Fruit fly (Drosophila melanogaster) whole organism, embryonic: Measurements from ENCODE around the gene Rtc1.

Experiments
- Bdp1 ChIP-seq: fragments of 200-800 bp; sonication (Bioruptor generic); optimal IDR thresholded peaks from 3 replicates; lab custom pipeline; 2016; ENCODE audit warnings: missing biosample characterization, missing genetic modification characterization
- CG10654 ChIP-seq: fragments of 200-800 bp; sonication (Bioruptor generic); optimal IDR thresholded peaks from 2 replicates; lab custom pipeline; 2016; ENCODE audit warnings: missing biosample characterization, missing genetic modification characterization
- CG11696 ChIP-seq: fragments of 200-800 bp; sonication (Bioruptor generic); IDR thresholded peaks from 2 replicates; pipeline ENCODE4 v1.3.6; 2022; ENCODE audit warnings: missing biosample characterization, missing genetic modification characterization
- CG12071 ChIP-seq: fragments of 200-800 bp; sonication (Bioruptor generic); optimal IDR thresholded peaks from 3 replicates; lab custom pipeline; 2018; ENCODE audit warnings: missing biosample characterization, mild to moderate bottlenecking, missing genetic modification characterization
- CG12769 ChIP-seq: fragments of 200-800 bp; sonication (Bioruptor generic); optimal IDR thresholded peaks from 2 replicates; lab custom pipeline; 2019; ENCODE audit warnings: missing biosample characterization, mild to moderate bottlenecking, missing genetic modification characterization, moderate library complexity
- CG13424 ChIP-seq: fragments of 200-800 bp; sonication (Bioruptor generic); optimal IDR thresholded peaks from 2 replicates; lab custom pipeline; 2019; ENCODE audit warnings: missing biosample characterization, mild to moderate bottlenecking, missing genetic modification characterization, moderate library complexity
- CG14014 ChIP-seq: fragments of 200-800 bp; sonication (Bioruptor generic); IDR thresholded peaks from 2 replicates; pipeline ENCODE4 v1.3.6; 2022; ENCODE audit warnings: missing biosample characterization, missing genetic modification characterization
- CG14050 ChIP-seq: fragments of 200-800 bp; sonication (Bioruptor generic); IDR thresholded peaks from 3 replicates; pipeline ENCODE4 v1.3.6; 2022; ENCODE audit warnings: missing biosample characterization, missing genetic modification characterization
- CG15269 ChIP-seq: fragments of 200-800 bp; sonication (Bioruptor generic); optimal IDR thresholded peaks from 2 replicates; lab custom pipeline; 2018; ENCODE audit warnings: missing biosample characterization, mild to moderate bottlenecking, missing genetic modification characterization, moderate library complexity
- CG15601 ChIP-seq: fragments of 200-800 bp; sonication (Bioruptor generic); optimal IDR thresholded peaks from 3 replicates; lab custom pipeline; 2019; ENCODE audit warnings: missing biosample characterization, mild to moderate bottlenecking, missing genetic modification characterization, moderate library complexity
- CG1647 ChIP-seq: fragments of 200-800 bp; sonication (Bioruptor generic); optimal IDR thresholded peaks from 3 replicates; lab custom pipeline; 2016; ENCODE audit warnings: missing biosample characterization, missing genetic modification characterization
- CG17328 ChIP-seq: fragments of 200-800 bp; sonication (Bioruptor generic); IDR thresholded peaks from 2 replicates; pipeline ENCODE4 v1.3.6; 2022; ENCODE audit warnings: missing biosample characterization, missing genetic modification characterization
- CG17568 ChIP-seq: fragments of 200-800 bp; sonication (Bioruptor generic); optimal IDR thresholded peaks from 2 replicates; lab custom pipeline; 2018; ENCODE audit warnings: missing biosample characterization, mild to moderate bottlenecking, missing genetic modification characterization, moderate library complexity
- CG18476 ChIP-seq: fragments of 200-800 bp; sonication (Bioruptor generic); optimal IDR thresholded peaks from 2 replicates; lab custom pipeline; 2016; ENCODE audit warnings: missing biosample characterization, mild to moderate bottlenecking, missing genetic modification characterization
- CG2889 ChIP-seq: fragments of 200-800 bp; sonication (Bioruptor generic); IDR thresholded peaks from 3 replicates; pipeline ENCODE4 v1.3.6; 2022; ENCODE audit warnings: missing biosample characterization, missing genetic modification characterization
- CG32767 ChIP-seq: fragments of 200-800 bp; sonication (Bioruptor generic); IDR thresholded peaks from 2 replicates; pipeline ENCODE4 v1.3.6; 2022; ENCODE audit warnings: missing biosample characterization, missing genetic modification characterization
- CG32772 ChIP-seq: fragments of 200-800 bp; sonication (Bioruptor generic); IDR thresholded peaks from 2 replicates; pipeline ENCODE4 v1.3.6; 2022; ENCODE audit warnings: missing biosample characterization, missing genetic modification characterization
- CG3407 ChIP-seq: fragments of 200-800 bp; sonication (Bioruptor generic); optimal IDR thresholded peaks from 2 replicates; lab custom pipeline; 2018; ENCODE audit warnings: missing biosample characterization, mild to moderate bottlenecking, missing genetic modification characterization
- CG3995 ChIP-seq: fragments of 200-800 bp; sonication (Bioruptor generic); optimal IDR thresholded peaks from 3 replicates; lab custom pipeline; 2016; ENCODE audit warnings: missing biosample characterization, missing genetic modification characterization
- CG4404 ChIP-seq: fragments of 200-800 bp; sonication (Bioruptor generic); IDR thresholded peaks from 2 replicates; pipeline ENCODE4 v1.3.6; 2022; ENCODE audit warnings: missing biosample characterization, missing genetic modification characterization
- CG4424 ChIP-seq: fragments of 200-800 bp; sonication (Bioruptor generic); optimal IDR thresholded peaks from 3 replicates; lab custom pipeline; 2016; ENCODE audit warnings: missing biosample characterization, missing genetic modification characterization
- CG4820 ChIP-seq: fragments of 200-800 bp; sonication (Bioruptor generic); optimal IDR thresholded peaks from 3 replicates; lab custom pipeline; 2016; ENCODE audit warnings: missing biosample characterization, missing genetic modification characterization
- CG7839 ChIP-seq: fragments of 200-800 bp; sonication (Bioruptor generic); optimal IDR thresholded peaks from 3 replicates; lab custom pipeline; 2018; ENCODE audit warnings: missing biosample characterization, mild to moderate bottlenecking, missing genetic modification characterization, moderate library complexity
- CG8290 ChIP-seq, 3 experiments: fragments of 200-800 bp; sonication (Bioruptor generic); optimal IDR thresholded peaks; 2 replicates each; lab custom pipeline; 2016 to 2019; ENCODE audit warnings: missing biosample characterization in 3 of 3, missing genetic modification characterization in 3 of 3, mild to moderate bottlenecking in 2 of 3, moderate library complexity in 1 of 3
- CHES-1-like ChIP-seq: fragments of 200-800 bp; sonication (Bioruptor generic); optimal IDR thresholded peaks from 2 replicates; lab custom pipeline; 2016; ENCODE audit warnings: missing biosample characterization, missing genetic modification characterization
- CoRest ChIP-seq: fragments of 200-800 bp; sonication (Bioruptor generic); optimal IDR thresholded peaks from 3 replicates; lab custom pipeline; 2018; ENCODE audit warnings: missing biosample characterization, mild to moderate bottlenecking, missing genetic modification characterization, moderate library complexity
- D ChIP-seq, 2 experiments: fragments of 200-800 bp in 1 of 2; fragments of >200 bp in 1 of 2; sonication (Bioruptor generic) in 1 of 2; optimal IDR thresholded peaks; 2 replicates in 1 of 2; 3 replicates in 1 of 2; lab custom pipeline; 2017; ENCODE audit warnings: mild to moderate bottlenecking in 1 of 2, missing biosample characterization in 1 of 2, missing genetic modification characterization in 1 of 2, missing genetic modification reagents in 1 of 2
- Dll ChIP-seq: fragments of 200-800 bp; sonication (Bioruptor generic); IDR thresholded peaks from 4 replicates; pipeline ENCODE4 v1.3.6; 2022; ENCODE audit warnings: missing biosample characterization, missing genetic modification characterization; ENCODE audit not compliant: partially characterized antibody
- Drgx ChIP-seq: fragments of 200-800 bp; sonication (Bioruptor generic); IDR thresholded peaks from 2 replicates; pipeline ENCODE4 v1.3.6; 2022; ENCODE audit warnings: missing biosample characterization, missing genetic modification characterization
- E2f1 ChIP-seq: fragments of 200-800 bp; sonication (Bioruptor generic); IDR thresholded peaks from 2 replicates; pipeline ENCODE4 v1.3.6; 2022; ENCODE audit warnings: missing biosample characterization, missing genetic modification characterization
- E2f2 ChIP-seq: fragments of 200-800 bp; sonication (Bioruptor generic); IDR thresholded peaks from 2 replicates; pipeline ENCODE4 v1.3.6; 2022; ENCODE audit warnings: missing biosample characterization, missing genetic modification characterization
- Hr51 ChIP-seq, 2 experiments: fragments of 200-800 bp; sonication (Bioruptor generic); optimal IDR thresholded peaks; 2 replicates in 1 of 2; 3 replicates in 1 of 2; lab custom pipeline; 2016 to 2018; ENCODE audit warnings: missing biosample characterization in 2 of 2, missing genetic modification characterization in 2 of 2, mild to moderate bottlenecking in 1 of 2, moderate library complexity in 1 of 2
- Jarid2 ChIP-seq: fragments of 200-800 bp; sonication (Bioruptor generic); optimal IDR thresholded peaks from 3 replicates; lab custom pipeline; 2017; ENCODE audit warnings: mild to moderate bottlenecking, missing biosample characterization, missing genetic modification reagents, missing genetic modification characterization
- Sry-δ ChIP-seq: fragments of 200-800 bp; sonication (Bioruptor generic); optimal IDR thresholded peaks from 2 replicates; lab custom pipeline; 2016; ENCODE audit warnings: missing biosample characterization, missing genetic modification characterization
- Usf ChIP-seq: fragments of 200-800 bp; sonication (Bioruptor generic); optimal IDR thresholded peaks from 2 replicates; lab custom pipeline; 2017; ENCODE audit warnings: missing genotype, missing biosample characterization, missing genetic modification characterization
- ara ChIP-seq: fragments of 200-800 bp; sonication (Bioruptor generic); IDR thresholded peaks from 2 replicates; pipeline ENCODE4 v1.3.6; 2022; ENCODE audit warnings: missing biosample characterization, missing genetic modification characterization
- bigmax ChIP-seq: fragments of 200-800 bp; sonication (Bioruptor generic); optimal IDR thresholded peaks from 2 replicates; lab custom pipeline; 2018; ENCODE audit warnings: missing biosample characterization, mild to moderate bottlenecking, missing genetic modification characterization
- dan ChIP-seq: fragments of 200-800 bp; sonication (Bioruptor generic); IDR thresholded peaks from 2 replicates; pipeline ENCODE4 v1.3.6; 2022; ENCODE audit warnings: missing biosample characterization, missing genetic modification characterization
- danr ChIP-seq: fragments of 200-800 bp; sonication (Bioruptor generic); IDR thresholded peaks from 2 replicates; pipeline ENCODE4 v1.3.6; 2022; ENCODE audit warnings: missing biosample characterization, missing genetic modification characterization
- ewg ChIP-seq: fragments of 200-800 bp; sonication (Bioruptor generic); optimal IDR thresholded peaks from 3 replicates; lab custom pipeline; 2017; ENCODE audit warnings: mild to moderate bottlenecking, missing biosample characterization, missing genetic modification reagents, missing genetic modification characterization
- grau ChIP-seq: fragments of 200-800 bp; optimal IDR thresholded peaks from 3 replicates; lab custom pipeline; 2019; ENCODE audit warnings: missing biosample characterization, mild to moderate bottlenecking, missing genetic modification characterization, moderate library complexity
- gsb-n ChIP-seq: fragments of 200-800 bp; sonication (Bioruptor generic); optimal IDR thresholded peaks from 3 replicates; lab custom pipeline; 2018; ENCODE audit warnings: missing biosample characterization, mild to moderate bottlenecking, missing genetic modification characterization
- inv ChIP-seq: fragments of 200-800 bp; sonication (Bioruptor generic); IDR thresholded peaks from 2 replicates; pipeline ENCODE4 v1.3.6; 2022; ENCODE audit warnings: missing biosample characterization, missing genetic modification characterization; ENCODE audit not compliant: partially characterized antibody
- odd ChIP-seq: fragments of 200-800 bp; sonication (Bioruptor generic); optimal IDR thresholded peaks from 2 replicates; lab custom pipeline; 2017; ENCODE audit warnings: missing biosample characterization, mild to moderate bottlenecking, missing genetic modification characterization
- pan ChIP-seq, 4 experiments: fragments of >200 bp in 3 of 4; fragments of 200-800 bp in 1 of 4; sonication (Bioruptor generic) in 1 of 4; optimal IDR thresholded peaks in 3 of 4; IDR thresholded peaks in 1 of 4; 2 replicates each; pipeline versions ENCODE4 v1.3.6 to Lab custom; 2017 to 2022; ENCODE audit warnings: missing biosample characterization in 2 of 4, missing genetic modification characterization in 2 of 4, mixed read lengths in 1 of 4
- ranshi ChIP-seq: fragments of 200-800 bp; sonication (Bioruptor generic); IDR thresholded peaks from 2 replicates; pipeline ENCODE4 v1.3.6; 2022; ENCODE audit warnings: missing biosample characterization, missing genetic modification characterization
- sens ChIP-seq: fragments of 200-800 bp; sonication (Bioruptor generic); peaks from one replicate; lab custom pipeline; 2016; ENCODE audit warnings: missing biosample characterization, missing genetic modification characterization
- vnd ChIP-seq: fragments of 200-800 bp; sonication (Bioruptor generic); IDR thresholded peaks from 3 replicates; pipeline ENCODE4 v1.3.6; 2022; ENCODE audit warnings: missing biosample characterization, missing genetic modification characterization; ENCODE audit not compliant: partially characterized antibody

Rtc1 gene

DNA sequence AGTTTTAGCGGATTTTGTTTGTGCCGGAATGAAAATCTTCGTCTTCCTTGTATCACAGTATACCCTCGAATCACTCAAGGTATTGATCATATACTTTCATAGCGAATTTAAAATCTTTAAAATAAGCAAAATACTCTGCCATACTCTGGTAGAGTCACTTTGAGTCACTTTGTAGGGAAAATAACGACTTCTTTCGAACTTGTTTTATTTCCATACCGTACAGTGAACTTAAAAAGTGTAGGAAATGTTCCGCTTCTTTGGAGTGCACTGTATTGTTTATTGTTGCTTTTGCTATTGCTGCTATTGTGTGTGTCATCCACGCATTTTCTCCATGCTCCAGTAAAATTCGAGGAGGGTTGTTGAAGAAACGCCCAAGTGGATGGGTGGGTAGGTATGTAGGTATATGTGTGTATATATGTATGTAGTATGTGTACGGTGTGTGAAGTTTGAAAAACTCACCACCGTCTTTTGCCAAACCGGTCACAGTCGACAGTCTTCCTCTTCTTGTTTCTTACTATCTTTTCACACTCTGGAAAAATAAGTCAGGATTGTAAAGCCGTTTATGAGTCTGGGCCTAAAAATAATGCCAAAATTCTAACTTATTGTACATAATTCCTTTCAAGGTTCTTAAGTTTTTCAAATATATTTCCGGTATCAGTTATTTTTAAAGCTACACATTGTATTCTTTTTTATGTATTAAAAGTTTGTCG lies 32.1 kb downstream of the Rtc1 start (continued):
- TF ChIP-seq CG12071 (GFP tag; lab: Kevin White, UChicago) (peak; percentile 17), CG3407 (GFP tag; lab: Kevin White, UChicago) (no peak), CG8290 (GFP tag; optimal IDR thresholded peaks at IDR 0.05; lab: Kevin White, UChicago) (no peak), CG8290 (tag; optimal IDR thresholded peaks at IDR 0.05; lab: Kevin White, UChicago) (peak in 1 of 2 experiments; percentile 39), odd (no peak), Usf (no peak), CG14050 (no peak), CG32767 (no peak), bigmax (GFP tag; lab: Kevin White, UChicago) (no peak), E2f1 (GFP tag; lab: Robert Waterston, UW) (0 out of 2 replicates have a peak, but pooled peaks have one; percentile 19), pan (optimal IDR thresholded peaks at IDR 0.05; lab: Kevin White, UChicago) (no peak), pan (GFP tag; optimal IDR thresholded peaks at IDR 0.05 in 1 of 2, IDR thresholded peaks at IDR 0.05 in 1 of 2) (peak in 1 of 2 experiments; percentile 53), CG10654 (GFP tag; lab: Kevin White, UChicago) (no peak), CG3995 (GFP tag; lab: Kevin White, UChicago) (peak; percentile 17), CG17328 (no peak), Hr51 (GFP tag; optimal IDR thresholded peaks at IDR 0.05; lab: Kevin White, UChicago) (peak in 1 of 2 experiments; percentile 50), ara (GFP tag; lab: Robert Waterston, UW) (no peak), CG12769 (tag; lab: Kevin White, UChicago) (peak; percentile 43), Dll (no peak), sens (GFP tag; lab: Kevin White, UChicago) (peak; percentile 88), CG18476 (GFP tag; lab: Kevin White, UChicago) (no peak), CG4404 (no peak; the same call in 1 of the 2 replicates), vnd (no peak), danr (GFP tag; lab: Robert Waterston, UW) (no peak), CG4424 (GFP tag; lab: Kevin White, UChicago) (peak; percentile 38), CG11696 (GFP tag; lab: Robert Waterston, UW) (no peak), CG13424 (peak; percentile 38), CG2889 (GFP tag; lab: Robert Waterston, UW) (no peak), CG14014 (GFP tag; lab: Robert Waterston, UW) (no peak), CG7839 (tag; lab: Kevin White, UChicago) (peak; percentile 52), D (optimal IDR thresholded peaks at IDR 0.05; lab: Kevin White, UChicago) (no peak), D (GFP tag; optimal IDR thresholded peaks at IDR 0.05; lab: Kevin White, UChicago) (peak; percentile 45), E2f2 (GFP tag; lab: Robert Waterston, UW) (0 out of 2 replicates have a peak, but pooled peaks have one; percentile 9), ranshi (GFP tag; lab: Robert Waterston, UW) (no peak), gsb-n (peak; percentile 50), Drgx (GFP tag; lab: Robert Waterston, UW) (no peak), CG4820 (GFP tag; lab: Kevin White, UChicago) (no peak), CG1647 (GFP tag; lab: Kevin White, UChicago) (peak; percentile 22), CHES-1-like (GFP tag; lab: Kevin White, UChicago) (no peak), ewg (GFP tag; lab: Kevin White, UChicago) (peak; percentile 10), Sry-δ (GFP tag; lab: Kevin White, UChicago) (no peak), CG15269 (peak; percentile 26), Bdp1 (GFP tag; lab: Kevin White, UChicago) (no peak), CG15601 (peak; percentile 15), CG32772 (GFP tag; lab: Robert Waterston, UW) (no peak), inv (no peak), CoRest (peak; percentile 15), grau (tag; lab: Kevin White, UChicago) (peak; percentile 97), dan (no peak), CG17568 (GFP tag; lab: Kevin White, UChicago) (no peak), Jarid2 (no peak)
